Worm (Caenorhabditis elegans) whole organism, L4/young adult: ENCODE results near the gene acdh-2.

ENCODE experiments used
- W03F9.2 ChIP-seq: fragments of 150-350 bp; optimal IDR thresholded peaks from 2 replicates; lab custom pipeline; 2014; ENCODE audit warnings: missing biosample characterization, missing genetic modification characterization
- dao-5 ChIP-seq: sonication (generic microtip); optimal IDR thresholded peaks from 2 replicates; lab custom pipeline; 2016; ENCODE audit warnings: missing genotype, missing genetic modification characterization, moderate library complexity, missing compliant biosample characterization
- him-1 ChIP-seq: sonication (generic microtip); optimal IDR thresholded peaks from 2 replicates; lab custom pipeline; 2016; ENCODE audit warnings: missing genotype, missing genetic modification reagents, missing genetic modification characterization, missing compliant biosample characterization

ce11 chrII:5514846-5515245 lies 32.4 kb downstream of the acdh-2 start, which contains the start of gene sahd-1:
- TF ChIP-seq him-1 (tag; lab: Kevin White, UChicago) (no peak), W03F9.2 (tag; lab: Kevin White, UChicago) (no peak), dao-5 (tag; lab: Kevin White, UChicago) (no peak)
